Worm (Caenorhabditis elegans) whole organism, midembryonic: ENCODE measurements around the gene F47B8.14.

Source experiments
- flt-1 ChIP-seq: fragments of 200-800 bp; sonication (Bioruptor generic); IDR thresholded peaks from 2 replicates; pipeline ENCODE4 v1.3.6; 2022; ENCODE audit warnings: missing genetic modification characterization, missing compliant biosample characterization
- klf-2 ChIP-seq: fragments of 200-800 bp; sonication (Bioruptor generic); conservative IDR thresholded peaks from 2 replicates; pipeline ENCODE4 v1.3.6; 2022; ENCODE audit warnings: missing genetic modification reagents, missing genetic modification characterization, missing compliant biosample characterization
- tab-1 ChIP-seq: fragments of 200-800 bp; sonication (Bioruptor generic); IDR thresholded peaks from 2 replicates; pipeline ENCODE4 v1.3.6; 2022; ENCODE audit warnings: missing genetic modification characterization, missing compliant biosample characterization
- ztf-23 ChIP-seq: fragments of 200-800 bp; sonication (Bioruptor generic); IDR thresholded peaks from 2 replicates; pipeline ENCODE4 v1.3.6; 2022; ENCODE audit warnings: missing genetic modification reagents, missing genetic modification characterization, missing compliant biosample characterization
- ztf-29 ChIP-seq: fragments of 200-800 bp; sonication (Bioruptor generic); IDR thresholded peaks from 2 replicates; pipeline ENCODE4 v1.3.6; 2022; ENCODE audit warnings: missing genetic modification reagents, missing genetic modification characterization, missing compliant biosample characterization

- TF ChIP-seq flt-1 (GFP tag; lab: Robert Waterston, UW) (no peak), tab-1 (GFP tag; lab: Robert Waterston, UW) (no peak), ztf-23 (GFP tag; lab: Robert Waterston, UW) (no peak), ztf-29 (no peak), klf-2 (GFP tag; lab: Robert Waterston, UW) (no peak)
Measured at ce11 chrV:14320730-14321319, 479 bp downstream of the F47B8.14 start.
